Worm (Caenorhabditis elegans) whole organism, late embryonic: ENCODE measurements around the gene ndua-8.

Experiments used
- ceh-22 ChIP-seq: sonication (generic microtip); optimal IDR thresholded peaks from 2 replicates; lab custom pipeline; 2017; ENCODE audit warnings: missing biosample characterization, missing genetic modification characterization
- nhr-11 ChIP-seq: fragments of 150-350 bp; optimal IDR thresholded peaks from 2 replicates; lab custom pipeline; 2014; ENCODE audit warnings: missing biosample characterization, missing genetic modification characterization

DNA sequence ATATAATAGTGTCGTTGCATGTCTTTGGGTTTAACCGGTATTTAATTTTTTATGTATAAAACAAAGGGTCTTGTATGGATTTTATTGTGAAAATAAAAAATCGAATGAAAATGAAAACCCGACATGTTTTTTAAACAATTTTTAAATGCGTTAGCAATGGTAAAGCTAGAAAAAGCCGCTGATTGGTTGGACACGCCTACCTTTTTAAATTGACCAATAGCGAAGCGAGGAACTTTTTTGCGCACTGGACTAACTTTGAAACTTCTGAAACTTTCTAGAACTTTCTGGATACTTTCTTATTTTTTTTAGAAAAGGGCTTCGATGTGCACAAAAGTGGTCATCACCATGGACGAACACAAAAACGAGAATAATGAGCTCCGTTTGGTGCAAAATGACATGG is 17.4 kb downstream of the ndua-8 start:
- TF ChIP-seq nhr-11 (tag; lab: Kevin White, UChicago) (no peak), ceh-22 (tag; lab: Kevin White, UChicago) (no peak)
